Worm (Caenorhabditis elegans) whole organism, L3 larva: ENCODE data around the gene K05F1.9.

Experiments used
- R02D3.7 ChIP-seq: fragments of 150-350 bp; optimal IDR thresholded peaks from 2 replicates; lab custom pipeline; 2014; ENCODE audit warnings: missing biosample characterization, missing genetic modification characterization
- ZK546.5 ChIP-seq: sonication (generic microtip); optimal IDR thresholded peaks from 2 replicates; lab custom pipeline; 2017; ENCODE audit warnings: missing biosample characterization, missing genetic modification characterization
- aly-2 ChIP-seq: fragments of 150-350 bp; optimal IDR thresholded peaks from 2 replicates; lab custom pipeline; 2014; ENCODE audit warnings: missing biosample characterization, missing genetic modification characterization
- ama-1 ChIP-seq: fragments of 150-350 bp; optimal IDR thresholded peaks from 2 replicates; lab custom pipeline; 2018
- ceh-16 ChIP-seq: sonication (generic microtip); optimal IDR thresholded peaks from 2 replicates; lab custom pipeline; 2017; ENCODE audit warnings: missing biosample characterization, missing genetic modification characterization
- ceh-28 ChIP-seq: fragments of 150-350 bp; optimal IDR thresholded peaks from 2 replicates; lab custom pipeline; 2014; ENCODE audit warnings: missing biosample characterization, missing genetic modification reagents, missing genetic modification characterization
- ceh-82 ChIP-seq: fragments of 150-350 bp; optimal IDR thresholded peaks from 2 replicates; lab custom pipeline; 2014; ENCODE audit warnings: missing biosample characterization, missing genetic modification characterization
- ceh-9 ChIP-seq: sonication (generic microtip); optimal IDR thresholded peaks from 2 replicates; lab custom pipeline; 2018; ENCODE audit warnings: missing biosample characterization, missing genetic modification characterization
- egl-27 ChIP-seq: sonication (generic microtip); optimal IDR thresholded peaks from 4 replicates; lab custom pipeline; 2017; ENCODE audit warnings: missing biosample characterization, missing genetic modification reagents, missing genetic modification characterization
- egl-5 ChIP-seq: fragments of 150-350 bp; optimal IDR thresholded peaks from 2 replicates; lab custom pipeline; 2017; ENCODE audit warnings: missing biosample characterization, missing genetic modification reagents, missing genetic modification characterization, inconsistent platforms
- elt-1 ChIP-seq: fragments of 150-350 bp; optimal IDR thresholded peaks from 2 replicates; lab custom pipeline; 2014; ENCODE audit warnings: missing biosample characterization, missing genetic modification characterization
- elt-2 ChIP-seq: sonication (generic microtip); optimal IDR thresholded peaks from 2 replicates; lab custom pipeline; 2016; ENCODE audit warnings: missing genetic modification reagents, mild to moderate bottlenecking, missing genetic modification characterization, missing compliant biosample characterization
- elt-3 ChIP-seq, 3 experiments: fragments of 150-350 bp in 1 of 3; sonication (generic microtip) in 2 of 3; optimal IDR thresholded peaks; 2 replicates in 2 of 3; 4 replicates in 1 of 3; lab custom pipeline; 2014 to 2017; ENCODE audit warnings: missing biosample characterization in 3 of 3, missing genetic modification characterization in 3 of 3
- eor-1 ChIP-seq, 2 experiments: fragments of 150-350 bp; optimal IDR thresholded peaks; 2 replicates each; lab custom pipeline; 2014 to 2018; ENCODE audit warnings: missing biosample characterization in 2 of 2, missing genetic modification characterization in 2 of 2
- fkh-10 ChIP-seq: sonication (generic microtip); optimal IDR thresholded peaks from 2 replicates; lab custom pipeline; 2017; ENCODE audit warnings: missing biosample characterization, missing genetic modification reagents, missing genetic modification characterization
- fkh-2 ChIP-seq: fragments of 150-350 bp; optimal IDR thresholded peaks from 2 replicates; lab custom pipeline; 2014; ENCODE audit warnings: missing biosample characterization, missing genetic modification reagents, missing genetic modification characterization
- fos-1 ChIP-seq: fragments of 150-350 bp; optimal IDR thresholded peaks from 2 replicates; lab custom pipeline; 2014; ENCODE audit warnings: missing biosample characterization, missing genetic modification characterization
- hmg-11 ChIP-seq: sonication (generic microtip); optimal IDR thresholded peaks from 2 replicates; lab custom pipeline; 2016; ENCODE audit warnings: missing genetic modification characterization, missing compliant biosample characterization
- jun-1 ChIP-seq: fragments of 150-350 bp; optimal IDR thresholded peaks from 2 replicates; lab custom pipeline; 2014; ENCODE audit warnings: missing biosample characterization, missing genetic modification reagents, missing genetic modification characterization
- lin-39 ChIP-seq: fragments of 150-350 bp; optimal IDR thresholded peaks from 2 replicates; lab custom pipeline; 2018; ENCODE audit warnings: missing biosample characterization, missing genetic modification reagents, missing genetic modification characterization
- lsy-12 ChIP-seq: sonication (generic microtip); optimal IDR thresholded peaks from 2 replicates; lab custom pipeline; 2016; ENCODE audit warnings: mild to moderate bottlenecking, missing genetic modification characterization, missing compliant biosample characterization
- nfya-1 ChIP-seq: sonication (generic microtip); optimal IDR thresholded peaks from 2 replicates; lab custom pipeline; 2017; ENCODE audit warnings: missing genetic modification characterization, mild to moderate bottlenecking, missing compliant biosample characterization, antibody characterized with exemption, moderate library complexity; ENCODE audit not compliant: insufficient read depth
- nhr-11 ChIP-seq: fragments of 150-350 bp; optimal IDR thresholded peaks from 2 replicates; lab custom pipeline; 2014; ENCODE audit warnings: missing biosample characterization, missing genetic modification characterization
- nhr-23 ChIP-seq: fragments of 150-350 bp; optimal IDR thresholded peaks from 2 replicates; lab custom pipeline; 2014; ENCODE audit warnings: missing biosample characterization, missing genetic modification reagents, missing genetic modification characterization
- nhr-237 ChIP-seq: fragments of 150-350 bp; optimal IDR thresholded peaks from 2 replicates; lab custom pipeline; 2014; ENCODE audit warnings: missing biosample characterization, missing genetic modification characterization
- nhr-28 ChIP-seq: fragments of 150-350 bp; optimal IDR thresholded peaks from 2 replicates; lab custom pipeline; 2014; ENCODE audit warnings: missing biosample characterization, missing genetic modification characterization
- nhr-43 ChIP-seq: sonication (generic microtip); optimal IDR thresholded peaks from 2 replicates; lab custom pipeline; 2016; ENCODE audit warnings: mild to moderate bottlenecking, missing genetic modification characterization, missing compliant biosample characterization; ENCODE audit not compliant: poor library complexity, severe bottlenecking
- nhr-67 ChIP-seq: fragments of 150-350 bp; optimal IDR thresholded peaks from 2 replicates; lab custom pipeline; 2014; ENCODE audit warnings: missing biosample characterization, missing genetic modification characterization
- nhr-76 ChIP-seq: fragments of 150-350 bp; sonication (generic microtip); optimal IDR thresholded peaks from 5 replicates; lab custom pipeline; 2014; ENCODE audit warnings: missing biosample characterization, missing genetic modification characterization
- nhr-77 ChIP-seq: fragments of 150-350 bp; optimal IDR thresholded peaks from 2 replicates; lab custom pipeline; 2014; ENCODE audit warnings: missing biosample characterization, missing genetic modification characterization
- pha-4 ChIP-seq: fragments of 150-350 bp; optimal IDR thresholded peaks from 2 replicates; lab custom pipeline; 2014; ENCODE audit warnings: missing biosample characterization, missing genetic modification reagents, missing genetic modification characterization
- pqm-1 ChIP-seq: fragments of 150-350 bp; optimal IDR thresholded peaks from 2 replicates; lab custom pipeline; 2017; ENCODE audit warnings: missing biosample characterization, missing genetic modification characterization, inconsistent platforms
- sea-2 ChIP-seq: fragments of 150-350 bp; sonication (generic microtip); optimal IDR thresholded peaks from 4 replicates; lab custom pipeline; 2014; ENCODE audit warnings: missing biosample characterization, missing genetic modification reagents, missing genetic modification characterization
- snpc-4 ChIP-seq: fragments of 150-350 bp; optimal IDR thresholded peaks from 2 replicates; lab custom pipeline; 2014; ENCODE audit warnings: missing biosample characterization, missing genetic modification characterization
- zag-1 ChIP-seq: fragments of 150-350 bp; optimal IDR thresholded peaks from 2 replicates; lab custom pipeline; 2014; ENCODE audit warnings: missing biosample characterization, missing genetic modification characterization
- ztf-4 ChIP-seq: fragments of 150-350 bp; optimal IDR thresholded peaks from 2 replicates; lab custom pipeline; 2014; ENCODE audit warnings: missing biosample characterization, missing genetic modification characterization

K05F1.9 gene

ce11 chrII:5774120-5774519 is 26.9 kb downstream of the K05F1.9 start, which contains the start of the genes dmd-5 and F10C1.1:
dmd-5 (minus strand) TSS chrII:5774220.
F10C1.1 (plus strand) TSS chrII:5774229.
- no peak for TF ChIP-seq nhr-237 (tag; lab: Kevin White, UChicago)
- no peak for TF ChIP-seq snpc-4
- TF ChIP-seq ceh-16 (tag; lab: Kevin White, UChicago) = no peak
- no peak for TF ChIP-seq nhr-67 (tag; lab: Kevin White, UChicago)
- no peak for TF ChIP-seq fkh-2
- no peak for TF ChIP-seq ZK546.5 (tag; lab: Kevin White, UChicago)
- TF ChIP-seq eor-1 (tag; optimal IDR thresholded peaks at IDR 0.05; lab: Kevin White, UChicago) = no peak
- no peak for TF ChIP-seq nhr-43 (tag; lab: Kevin White, UChicago)
- no peak for TF ChIP-seq egl-5 (tag; lab: Kevin White, UChicago)
- TF ChIP-seq nhr-11 (tag; lab: Kevin White, UChicago) = no peak
- no peak for TF ChIP-seq pha-4
- TF ChIP-seq lsy-12 = no peak
- TF ChIP-seq elt-2 (tag; lab: Kevin White, UChicago) = no peak
- no peak for TF ChIP-seq sea-2
- TF ChIP-seq jun-1 (tag; lab: Kevin White, UChicago) = no peak
- TF ChIP-seq nfya-1 (tag; lab: Kevin White, UChicago) = no peak
- TF ChIP-seq lin-39 (tag; lab: Kevin White, UChicago) = no peak
- TF ChIP-seq ama-1 (lab: Kevin White, UChicago) = no peak
- no peak for TF ChIP-seq R02D3.7 (tag; lab: Kevin White, UChicago)
- no peak for TF ChIP-seq pqm-1

DNA sequence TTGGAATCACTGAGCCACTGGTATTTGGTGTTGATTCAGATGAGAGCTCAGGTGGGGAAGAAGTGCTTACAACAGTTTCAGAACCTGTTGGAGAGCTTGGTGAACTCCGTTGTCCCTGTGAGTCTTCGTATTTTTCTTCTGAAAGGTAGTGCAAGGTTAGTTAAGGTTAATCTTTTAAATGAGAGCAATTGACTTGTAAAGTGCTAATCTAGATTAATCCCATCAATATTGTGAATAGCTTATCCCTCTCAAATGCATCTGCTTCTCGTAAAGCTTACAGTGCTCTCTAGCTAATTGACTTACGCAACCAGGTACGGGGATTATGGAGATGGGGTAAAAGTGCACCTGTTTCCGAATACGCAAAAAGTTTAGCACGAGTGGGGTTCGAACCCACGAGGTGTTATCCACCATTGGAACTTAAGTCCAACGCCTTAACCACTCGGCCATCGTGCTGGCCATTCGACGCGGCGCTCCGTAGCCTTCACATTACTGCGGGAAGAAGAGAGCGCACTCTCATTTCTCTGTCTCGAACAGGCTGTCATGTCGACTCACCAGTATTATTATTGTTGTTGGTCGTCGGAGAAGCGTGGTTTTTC is 28.3 kb downstream of the K05F1.9 start:
- TF ChIP-seq fos-1 (tag; lab: Kevin White, UChicago) (no peak), elt-3 (tag; optimal IDR thresholded peaks at IDR 0.05; lab: Kevin White, UChicago) (peak in 1 of 3 experiments; percentile 1), nhr-76 (tag; lab: Kevin White, UChicago) (no peak), lsy-12 (no peak), ceh-82 (tag; lab: Kevin White, UChicago) (no peak), elt-2 (tag; lab: Kevin White, UChicago) (peak; percentile 46), nhr-28 (tag; lab: Kevin White, UChicago) (no peak), fkh-2 (no peak), nfya-1 (tag; lab: Kevin White, UChicago) (peak; percentile 16), nhr-43 (tag; lab: Kevin White, UChicago) (peak; percentile 23), lin-39 (tag; lab: Kevin White, UChicago) (peak; percentile 31), nhr-77 (tag; lab: Kevin White, UChicago) (no peak), snpc-4 (peak; percentile 19), pha-4 (peak; percentile 32), hmg-11 (tag; lab: Kevin White, UChicago) (peak; percentile 85)
- TF ChIP-seq, all 47 proteins: peak for 8

ce11 chrII:5768274-5768820 is 32.6 kb downstream of the K05F1.9 start:
- TF ChIP-seq elt-3 (tag; optimal IDR thresholded peaks at IDR 0.05; lab: Kevin White, UChicago) (peak in 1 of 3 experiments; percentile 15), nhr-28 (tag; lab: Kevin White, UChicago) (no peak), nhr-23 (peak; percentile 29), fos-1 (tag; lab: Kevin White, UChicago) (no peak), nhr-237 (tag; lab: Kevin White, UChicago) (no peak), nhr-67 (tag; lab: Kevin White, UChicago) (no peak), ZK546.5 (tag; lab: Kevin White, UChicago) (no peak), elt-1 (tag; lab: Kevin White, UChicago) (peak; percentile 91), R02D3.7 (tag; lab: Kevin White, UChicago) (no peak), ceh-28 (tag; lab: Kevin White, UChicago) (no peak), fkh-10 (GFP tag; lab: Kevin White, UChicago) (no peak), sea-2 (no peak), nhr-11 (tag; lab: Kevin White, UChicago) (no peak), zag-1 (tag; lab: Kevin White, UChicago) (no peak), elt-2 (tag; lab: Kevin White, UChicago) (no peak)

- TF ChIP-seq nhr-67 (tag; lab: Kevin White, UChicago) (no peak), jun-1 (tag; lab: Kevin White, UChicago) (no peak), fkh-10 (GFP tag; lab: Kevin White, UChicago) (no peak), lsy-12 (no peak), nhr-76 (tag; lab: Kevin White, UChicago) (no peak), ceh-9 (no peak), ztf-4 (tag; lab: Kevin White, UChicago) (no peak), egl-27 (tag; lab: Kevin White, UChicago) (no peak), aly-2 (tag; lab: Kevin White, UChicago) (no peak), nhr-28 (tag; lab: Kevin White, UChicago) (no peak), hmg-11 (tag; lab: Kevin White, UChicago) (no peak)
Measured at ce11 chrII:5765318-5765717, 35.7 kb downstream of the K05F1.9 start, which contains the start of gene ifb-1. ifb-1 (plus strand) TSS chrII:5765618.
